Worm (Caenorhabditis elegans) whole organism, late embryonic: Measurements from ENCODE around the gene math-1.
"Not testable (repeated sequence)": the region's sequence is repeated elsewhere in the genome, so short reads cannot be mapped to it uniquely, and the experiment has no call there.

Experiments used
- C08G9.2 ChIP-seq: sonication (generic microtip); optimal IDR thresholded peaks from 2 replicates; lab custom pipeline; 2016; ENCODE audit warnings: mild to moderate bottlenecking, missing genetic modification characterization, moderate library complexity, missing compliant biosample characterization
- C38D4.7 ChIP-seq: fragments of 200-800 bp; sonication (Bioruptor generic); optimal IDR thresholded peaks from 2 replicates; lab custom pipeline; 2018; ENCODE audit warnings: mild to moderate bottlenecking, missing genetic modification characterization, moderate library complexity, missing compliant biosample characterization
- F13H6.1 ChIP-seq: sonication (generic microtip); optimal IDR thresholded peaks from 2 replicates; lab custom pipeline; 2016; ENCODE audit warnings: missing genetic modification characterization, missing compliant biosample characterization
- K09A11.1 ChIP-seq: sonication (generic microtip); optimal IDR thresholded peaks from 2 replicates; lab custom pipeline; 2017; ENCODE audit warnings: antibody characterized with exemption, mild to moderate bottlenecking, missing genetic modification characterization, missing compliant biosample characterization; ENCODE audit not compliant: insufficient read depth
- ahr-1 ChIP-seq: sonication (generic microtip); optimal IDR thresholded peaks from 2 replicates; lab custom pipeline; 2016; ENCODE audit warnings: missing genetic modification characterization, missing compliant biosample characterization
- ceh-34 ChIP-seq: sonication (generic microtip); optimal IDR thresholded peaks from 2 replicates; lab custom pipeline; 2016; ENCODE audit warnings: mild to moderate bottlenecking, missing genetic modification characterization, missing compliant biosample characterization
- ceh-45 ChIP-seq: fragments of 200-800 bp; sonication (Bioruptor generic); IDR thresholded peaks from 2 replicates; pipeline ENCODE4 v1.3.6; 2022; ENCODE audit warnings: missing genetic modification reagents, missing genetic modification characterization, missing compliant biosample characterization
- dmd-4 ChIP-seq: sonication (generic microtip); optimal IDR thresholded peaks from 2 replicates; lab custom pipeline; 2016; ENCODE audit warnings: borderline replicate concordance, missing genetic modification characterization, missing compliant biosample characterization
- dve-1 ChIP-seq: sonication (generic microtip); optimal IDR thresholded peaks from 2 replicates; lab custom pipeline; 2017; ENCODE audit warnings: antibody characterized with exemption, mild to moderate bottlenecking, missing genetic modification characterization, missing compliant biosample characterization
- elt-2 ChIP-seq: sonication (generic microtip); optimal IDR thresholded peaks from 2 replicates; lab custom pipeline; 2016; ENCODE audit warnings: missing genetic modification reagents, missing genetic modification characterization, missing compliant biosample characterization
- ets-4 ChIP-seq: sonication (generic microtip); optimal IDR thresholded peaks from 2 replicates; lab custom pipeline; 2016; ENCODE audit warnings: missing genetic modification characterization, missing compliant biosample characterization
- eyg-1 ChIP-seq: sonication (generic microtip); optimal IDR thresholded peaks from 2 replicates; lab custom pipeline; 2016; ENCODE audit warnings: missing genotype, missing genetic modification characterization, missing compliant biosample characterization
- gmeb-2 ChIP-seq: sonication (generic microtip); optimal IDR thresholded peaks from 2 replicates; lab custom pipeline; 2016; ENCODE audit warnings: missing genetic modification characterization, inconsistent platforms, missing compliant biosample characterization
- hlh-15 ChIP-seq: sonication (generic microtip); optimal IDR thresholded peaks from 2 replicates; lab custom pipeline; 2016; ENCODE audit warnings: missing genetic modification characterization, missing compliant biosample characterization
- hlh-30 ChIP-seq: sonication (generic microtip); optimal IDR thresholded peaks from 2 replicates; lab custom pipeline; 2017; ENCODE audit warnings: antibody characterized with exemption, missing genetic modification characterization, missing compliant biosample characterization; ENCODE audit not compliant: insufficient read depth
- hlh-6 ChIP-seq: sonication (generic microtip); optimal IDR thresholded peaks from 2 replicates; lab custom pipeline; 2016; ENCODE audit warnings: missing genotype, missing genetic modification characterization, missing compliant biosample characterization
- hlh-8 ChIP-seq: sonication (generic microtip); optimal IDR thresholded peaks from 2 replicates; lab custom pipeline; 2016; ENCODE audit warnings: missing genotype, missing genetic modification characterization, missing compliant biosample characterization
- madf-2 ChIP-seq: sonication (generic microtip); optimal IDR thresholded peaks from 2 replicates; lab custom pipeline; 2017; ENCODE audit warnings: missing genetic modification characterization, missing compliant biosample characterization
- mec-3 ChIP-seq: sonication (generic microtip); optimal IDR thresholded peaks from 2 replicates; lab custom pipeline; 2016; ENCODE audit warnings: borderline replicate concordance, missing genetic modification characterization, missing compliant biosample characterization
- nfya-1 ChIP-seq: sonication (generic microtip); optimal IDR thresholded peaks from 2 replicates; lab custom pipeline; 2017; ENCODE audit warnings: missing genetic modification characterization, mild to moderate bottlenecking, missing compliant biosample characterization, antibody characterized with exemption, moderate library complexity
- pag-3 ChIP-seq: sonication (generic microtip); optimal IDR thresholded peaks from 2 replicates; lab custom pipeline; 2016; ENCODE audit warnings: missing compliant biosample characterization, missing genetic modification characterization, borderline replicate concordance
- pax-1 ChIP-seq: fragments of 150-350 bp; optimal IDR thresholded peaks from 2 replicates; lab custom pipeline; 2014; ENCODE audit warnings: missing biosample characterization, missing genetic modification characterization
- pha-2 ChIP-seq: sonication (generic microtip); optimal IDR thresholded peaks from 2 replicates; lab custom pipeline; 2017; ENCODE audit warnings: mild to moderate bottlenecking, missing genetic modification characterization, missing compliant biosample characterization
- pros-1 ChIP-seq: fragments of 150-350 bp; optimal IDR thresholded peaks from 2 replicates; lab custom pipeline; 2014; ENCODE audit warnings: missing biosample characterization, missing genetic modification reagents, missing genetic modification characterization
- ref-2 ChIP-seq: sonication (generic microtip); optimal IDR thresholded peaks from 2 replicates; lab custom pipeline; 2016; ENCODE audit warnings: missing genetic modification characterization, missing compliant biosample characterization
- sox-2 ChIP-seq: fragments of 200-800 bp; sonication (Bioruptor generic); IDR thresholded peaks from 2 replicates; pipeline ENCODE4 v1.3.6; 2022; ENCODE audit warnings: missing genetic modification reagents, missing genetic modification characterization, missing compliant biosample characterization
- tbx-2 ChIP-seq: sonication (generic microtip); optimal IDR thresholded peaks from 2 replicates; lab custom pipeline; 2016; ENCODE audit warnings: missing genetic modification characterization, missing compliant biosample characterization
- ttx-3 ChIP-seq: sonication (generic microtip); optimal IDR thresholded peaks from 2 replicates; lab custom pipeline; 2016; ENCODE audit warnings: missing genetic modification reagents, missing genetic modification characterization, missing compliant biosample characterization
- unc-55 ChIP-seq: sonication (generic microtip); optimal IDR thresholded peaks from 2 replicates; lab custom pipeline; 2017; ENCODE audit warnings: missing biosample characterization, missing genetic modification reagents, missing genetic modification characterization
- unc-86 ChIP-seq: sonication (generic microtip); optimal IDR thresholded peaks from 2 replicates; lab custom pipeline; 2016; ENCODE audit warnings: missing genetic modification characterization, missing compliant biosample characterization
- zip-5 ChIP-seq: sonication (generic microtip); optimal IDR thresholded peaks from 2 replicates; lab custom pipeline; 2016; ENCODE audit warnings: missing genetic modification characterization, missing compliant biosample characterization
- ztf-16 ChIP-seq: sonication (generic microtip); optimal IDR thresholded peaks from 2 replicates; lab custom pipeline; 2017; ENCODE audit warnings: missing genetic modification characterization, missing compliant biosample characterization

math-1 gene

ce11 chrII:2030367-2030766 is 16.1 kb downstream of the math-1 start, which contains the start of gene bath-3:
TSS of gene bath-3 (minus strand) at chrII:2030467.
- TF ChIP-seq hlh-6 (tag; lab: Kevin White, UChicago) (no peak), dmd-4 (tag; lab: Kevin White, UChicago) (no peak), gmeb-2 (tag; lab: Kevin White, UChicago) (no peak), ref-2 (tag; lab: Kevin White, UChicago) (no peak), elt-2 (tag; lab: Kevin White, UChicago) (no peak), nfya-1 (tag; lab: Kevin White, UChicago) (no peak)

- TF ChIP-seq ceh-34 (no peak), pag-3 (tag; lab: Kevin White, UChicago) (no peak), gmeb-2 (tag; lab: Kevin White, UChicago) (no peak), madf-2 (no peak), ttx-3 (tag; lab: Kevin White, UChicago) (no peak), pax-1 (no peak), F13H6.1 (tag; lab: Kevin White, UChicago) (no peak), C38D4.7 (GFP tag; lab: Kevin White, UChicago) (no peak), ets-4 (no peak), pha-2 (no peak), dve-1 (no peak)
These were observed 17.7 kb downstream of the math-1 start, which contains the start of gene bath-1 for ce11 chrII:2028712-2029111. TSS of gene bath-1 (minus strand) at chrII:2028812.

ce11 chrII:2026525-2026924 is 19.9 kb downstream of the math-1 start, which contains the start of gene bath-21:
TSS of gene bath-21 (minus strand) at chrII:2026625.
- TF ChIP-seq sox-2 (GFP tag; lab: Robert Waterston, UW), result no peak
- no peak for TF ChIP-seq ahr-1
- TF ChIP-seq C08G9.2 (tag; lab: Kevin White, UChicago), result no peak
- TF ChIP-seq pax-1, result no peak
- no peak for TF ChIP-seq mec-3
- no peak for TF ChIP-seq ztf-16 (tag; lab: Kevin White, UChicago)
- TF ChIP-seq unc-55 (GFP tag; lab: Kevin White, UChicago), result no peak
- TF ChIP-seq ref-2 (tag; lab: Kevin White, UChicago), result no peak
- no peak for TF ChIP-seq hlh-8 (tag; lab: Kevin White, UChicago)

ce11 chrII:2023514-2023913 is 22.9 kb downstream of the math-1 start, which contains the start of gene cya-2:
TSS of gene cya-2 (minus strand) at chrII:2023614.
- TF ChIP-seq eyg-1 (tag; lab: Kevin White, UChicago); hlh-30; tbx-2: not testable (repeated sequence)
- TF ChIP-seq, all 69 proteins: peak for 0; not testable (repeated sequence) for 69

- TF ChIP-seq elt-2 (tag; lab: Kevin White, UChicago) (no peak), ztf-16 (tag; lab: Kevin White, UChicago) (no peak), pag-3 (tag; lab: Kevin White, UChicago) (no peak), dve-1 (no peak), pros-1 (tag; lab: Kevin White, UChicago) (no peak), hlh-15 (tag; lab: Kevin White, UChicago) (no peak), hlh-6 (tag; lab: Kevin White, UChicago) (no peak), unc-86 (tag; lab: Kevin White, UChicago) (no peak), ceh-45 (GFP tag; lab: Robert Waterston, UW) (no peak), ttx-3 (tag; lab: Kevin White, UChicago) (no peak), zip-5 (tag; lab: Kevin White, UChicago) (no peak), F13H6.1 (tag; lab: Kevin White, UChicago) (no peak), ahr-1 (no peak), K09A11.1 (tag; lab: Kevin White, UChicago) (no peak), hlh-8 (tag; lab: Kevin White, UChicago) (no peak)
These were observed 32.6 kb downstream of the math-1 start for ce11 chrII:2013856-2014255.
